Fruit fly (Drosophila melanogaster): ENCODE data around the gene Wdr37.
A peak's percentile ranks its signal among the peaks of the same experiment; 100 is the strongest.

Gene Wdr37

DNA sequence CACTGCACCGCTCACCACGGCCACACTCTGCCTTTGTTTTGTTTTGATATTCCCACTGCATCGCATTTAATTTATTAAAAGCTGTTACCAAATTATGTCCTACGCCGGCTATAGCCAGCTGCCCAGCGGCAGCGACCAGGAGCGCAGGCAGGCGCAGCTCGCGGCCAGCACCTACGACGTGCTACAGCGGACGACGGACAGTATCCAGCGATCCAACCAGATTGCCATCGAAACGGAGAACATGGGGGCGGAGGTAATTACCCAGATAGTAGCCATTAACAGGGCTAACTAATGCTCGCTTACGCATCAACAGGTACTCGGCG lies 2.9 kb downstream of the Wdr37 start (continued):
- TF ChIP-seq chinmo (GFP tag; IDR thresholded peaks at IDR 0.05; ENCODE audit: partially characterized antibody), result peak; percentile 61; the same call in 2 of the 4 replicates
- peak; percentile 5 for TF ChIP-seq CG3163 (GFP tag; optimal IDR thresholded peaks at IDR 0.05)
- 0 out of 2 replicates have a peak, but pooled peaks have one; percentile 3 for TF ChIP-seq amos (GFP tag; IDR thresholded peaks at IDR 0.05; ENCODE audit: partially characterized antibody)
- TF ChIP-seq odd (GFP tag; optimal IDR thresholded peaks at IDR 0.05), result no peak
- 0 out of 3 replicates have a peak, but pooled peaks have one; percentile 44 for TF ChIP-seq CG7357 (GFP tag; IDR thresholded peaks at IDR 0.05)
- TF ChIP-seq MBD-R2 (GFP tag; IDR thresholded peaks at IDR 0.05), result peak; percentile 90
- TF ChIP-seq ato (GFP tag; IDR thresholded peaks at IDR 0.05; ENCODE audit: partially characterized antibody), result peak; percentile 3; the same call in 1 of the 2 replicates
- peak; percentile 44; the same call in 1 of the 4 replicates for TF ChIP-seq Dll (GFP tag; IDR thresholded peaks at IDR 0.05; ENCODE audit: partially characterized antibody)
- TF ChIP-seq dmrt11E (tag; optimal IDR thresholded peaks at IDR 0.05), result no peak
- TF ChIP-seq unc-4 (GFP tag; IDR thresholded peaks at IDR 0.05; ENCODE audit: partially characterized antibody), result 0 out of 2 replicates have a peak, but pooled peaks have one; percentile 15
- TF ChIP-seq Opbp (GFP tag; IDR thresholded peaks at IDR 0.05; ENCODE audit: partially characterized antibody), result no peak; the same call in 2 of the 3 replicates
- TF ChIP-seq CoRest (tag; optimal IDR thresholded peaks at IDR 0.05), result no peak
- no peak for TF ChIP-seq CG10321 (GFP tag; IDR thresholded peaks at IDR 0.05)
- TF ChIP-seq CG10565 (GFP tag; optimal IDR thresholded peaks at IDR 0.05), result no peak
- no peak for TF ChIP-seq Scr (GFP tag; IDR thresholded peaks at IDR 0.05; ENCODE audit: partially characterized antibody)
- no peak for TF ChIP-seq lov (optimal IDR thresholded peaks at IDR 0.05)
- TF ChIP-seq lov (GFP tag; IDR thresholded peaks at IDR 0.05), result 0 out of 3 replicates have a peak, but pooled peaks have one; percentile 2
- TF ChIP-seq zen (tag; optimal IDR thresholded peaks at IDR 0.05), result peak; percentile 29
- TF ChIP-seq exex (tag; optimal IDR thresholded peaks at IDR 0.05), result peak; percentile 39
- peak; percentile 38; the same call in 1 of the 3 replicates for TF ChIP-seq knrl (GFP tag; IDR thresholded peaks at IDR 0.05; ENCODE audit: partially characterized antibody)
- no peak for TF ChIP-seq pfk (GFP tag; optimal IDR thresholded peaks at IDR 0.05)
- TF ChIP-seq CG8290 (GFP tag; optimal IDR thresholded peaks at IDR 0.05), result no peak
- peak in 1 of 2 experiments; percentile 14 for TF ChIP-seq CG8290 (tag; optimal IDR thresholded peaks at IDR 0.05)
- peak; percentile 18 for TF ChIP-seq Antp (GFP tag; optimal IDR thresholded peaks at IDR 0.05)
- TF ChIP-seq Pdp1 (GFP tag; optimal IDR thresholded peaks at IDR 0.05), result peak in 1 of 2 experiments; percentile 22
- 0 out of 2 replicates have a peak, but pooled peaks have one; percentile 85 for TF ChIP-seq CG3847 (GFP tag; IDR thresholded peaks at IDR 0.05)
- no peak for TF ChIP-seq phol (tag; optimal IDR thresholded peaks at IDR 0.05)
- peak; percentile 55 for TF ChIP-seq MESR4 (GFP tag; optimal IDR thresholded peaks at IDR 0.05)

DNA sequence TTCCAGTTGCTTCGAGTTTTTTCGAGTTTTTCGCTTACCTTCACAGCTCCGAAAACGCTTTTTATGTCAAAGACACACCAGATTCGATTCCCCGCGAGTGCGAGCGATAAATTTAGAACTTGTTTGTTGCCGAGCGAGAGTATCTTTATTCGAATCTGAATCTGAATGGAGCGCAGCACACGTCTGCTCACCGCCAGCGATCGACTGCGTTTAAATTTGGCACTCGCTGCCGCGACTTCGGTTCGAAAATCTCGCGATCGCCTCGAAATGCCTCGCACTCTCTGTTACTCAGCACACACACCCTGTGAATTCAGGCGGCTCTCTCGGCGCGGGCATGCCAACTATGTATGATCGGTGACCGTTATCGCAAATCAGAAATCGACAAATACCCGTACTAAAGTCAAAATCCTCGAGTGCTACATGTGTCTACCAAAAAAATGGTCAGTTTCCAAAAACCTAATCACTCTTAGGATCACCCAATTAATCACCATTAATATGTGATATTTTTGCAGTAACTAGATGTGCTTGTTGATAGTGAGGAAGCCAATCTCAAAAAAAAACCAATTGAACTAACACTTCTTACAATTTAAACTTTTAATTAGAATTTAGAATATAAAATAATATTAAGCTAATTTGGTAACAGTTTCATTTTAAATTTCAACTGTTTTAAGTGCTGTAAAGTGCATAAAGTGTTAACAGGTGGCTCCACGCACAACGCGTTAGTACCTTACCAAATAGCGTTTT lies 3.4 kb downstream of the Wdr37 start, which contains the start of gene Vha100-2:
Gene Vha100-2, minus strand, starts transcription at position 216 of the 744 bp plus-strand sequence.
- TF ChIP-seq wor (GFP tag; IDR thresholded peaks at IDR 0.05), result no peak
- TF ChIP-seq CG6654 (GFP tag; optimal IDR thresholded peaks at IDR 0.05), result no peak
- peak; percentile 51; the same call in 1 of the 3 replicates for TF ChIP-seq Dbx (GFP tag; IDR thresholded peaks at IDR 0.05)
- no peak for TF ChIP-seq CG16813 (GFP tag; IDR thresholded peaks at IDR 0.05; ENCODE audit: partially characterized antibody)
- TF ChIP-seq CG43689 (GFP tag; IDR thresholded peaks at IDR 0.05), result peak; percentile 33; the same call in 1 of the 2 replicates
- TF ChIP-seq sug (tag; optimal IDR thresholded peaks at IDR 0.05), result peak; percentile 18
- no peak for TF ChIP-seq CG3065 (GFP tag; optimal IDR thresholded peaks at IDR 0.05)
- TF ChIP-seq hb (GFP tag; IDR thresholded peaks at IDR 0.05; ENCODE audit: partially characterized antibody), result no peak
- TF ChIP-seq CG1647 (GFP tag; optimal IDR thresholded peaks at IDR 0.05), result no peak
- TF ChIP-seq Atf-2 (GFP tag; optimal IDR thresholded peaks at IDR 0.05), result no peak
- TF ChIP-seq nau (GFP tag; optimal IDR thresholded peaks at IDR 0.05), result peak; percentile 9
- no peak for TF ChIP-seq ab (GFP tag; optimal IDR thresholded peaks at IDR 0.05)
- no peak for TF ChIP-seq cg (GFP tag; optimal IDR thresholded peaks at IDR 0.05)
- TF ChIP-seq CG4404 (GFP tag; IDR thresholded peaks at IDR 0.05), result no peak
- TF ChIP-seq Sin3A (optimal IDR thresholded peaks at IDR 0.05), result peak; percentile 52
- TF ChIP-seq Bdp1 (GFP tag; optimal IDR thresholded peaks at IDR 0.05), result no peak
- no peak for TF ChIP-seq gcm (GFP tag; optimal IDR thresholded peaks at IDR 0.05)
- TF ChIP-seq so (GFP tag; IDR thresholded peaks at IDR 0.05), result peak; percentile 70; the same call in 2 of the 3 replicates
- peak; percentile 18 for TF ChIP-seq Dek (tag; optimal IDR thresholded peaks at IDR 0.05)
- TF ChIP-seq HLH54F (GFP tag; optimal IDR thresholded peaks at IDR 0.05), result peak; percentile 33
- TF ChIP-seq CG17385 (GFP tag; optimal IDR thresholded peaks at IDR 0.05), result peak; percentile 20
